Fruit fly (Drosophila melanogaster) whole organism, embryonic: Measurements from ENCODE around the gene CG44139.

ENCODE experiments used
- ATbp ChIP-seq: fragments of 200-800 bp; sonication (Bioruptor generic); optimal IDR thresholded peaks from 2 replicates; lab custom pipeline; 2017; ENCODE audit warnings: missing biosample characterization, mild to moderate bottlenecking, missing genetic modification characterization, missing genetic modification reagents
- CG10147 ChIP-seq: fragments of 200-800 bp; sonication (Bioruptor generic); optimal IDR thresholded peaks from 2 replicates; lab custom pipeline; 2019; ENCODE audit warnings: missing biosample characterization, mild to moderate bottlenecking, missing genetic modification characterization, moderate library complexity
- CG10543 ChIP-seq: fragments of 200-800 bp; sonication (Bioruptor generic); optimal IDR thresholded peaks from 3 replicates; lab custom pipeline; 2017; ENCODE audit warnings: missing biosample characterization, mild to moderate bottlenecking, missing genetic modification characterization, moderate library complexity
- CG10654 ChIP-seq: fragments of 200-800 bp; sonication (Bioruptor generic); optimal IDR thresholded peaks from 2 replicates; lab custom pipeline; 2016; ENCODE audit warnings: missing biosample characterization, missing genetic modification characterization
- CG12299 ChIP-seq: fragments of 200-800 bp; sonication (Bioruptor generic); optimal IDR thresholded peaks from 2 replicates; lab custom pipeline; 2018; ENCODE audit warnings: missing biosample characterization, mild to moderate bottlenecking, missing genetic modification characterization
- CG14667 ChIP-seq: fragments of 200-800 bp; sonication (Bioruptor generic); IDR thresholded peaks from 2 replicates; pipeline ENCODE4 v1.3.6; 2022; ENCODE audit warnings: missing biosample characterization, missing genetic modification characterization
- CG14965 ChIP-seq: fragments of 200-800 bp; sonication (Bioruptor generic); optimal IDR thresholded peaks from 2 replicates; lab custom pipeline; 2016; ENCODE audit warnings: missing biosample characterization, missing genetic modification characterization, borderline replicate concordance
- CG15696 ChIP-seq: fragments of 200-800 bp; sonication (Bioruptor generic); optimal IDR thresholded peaks from 2 replicates; lab custom pipeline; 2019; ENCODE audit warnings: missing biosample characterization, mild to moderate bottlenecking, missing genetic modification characterization, moderate library complexity
- CG1602 ChIP-seq: fragments of 200-800 bp; sonication (Bioruptor generic); optimal IDR thresholded peaks from 3 replicates; lab custom pipeline; 2016; ENCODE audit warnings: missing biosample characterization, missing genetic modification characterization
- CG17385 ChIP-seq: fragments of 200-800 bp; sonication (Bioruptor generic); optimal IDR thresholded peaks from 3 replicates; lab custom pipeline; 2018; ENCODE audit warnings: missing biosample characterization, mild to moderate bottlenecking, missing genetic modification characterization
- CG18599 ChIP-seq: fragments of 200-800 bp; sonication (Bioruptor generic); optimal IDR thresholded peaks from 3 replicates; lab custom pipeline; 2017; ENCODE audit warnings: missing biosample characterization, missing genetic modification characterization, mild to moderate bottlenecking, moderate library complexity, missing genetic modification reagents
- CG2129 ChIP-seq: fragments of 200-800 bp; sonication (Bioruptor generic); IDR thresholded peaks from 2 replicates; pipeline ENCODE4 v1.3.6; 2022; ENCODE audit warnings: missing biosample characterization, missing genetic modification characterization; ENCODE audit not compliant: partially characterized antibody
- CG2889 ChIP-seq: fragments of 200-800 bp; sonication (Bioruptor generic); IDR thresholded peaks from 3 replicates; pipeline ENCODE4 v1.3.6; 2022; ENCODE audit warnings: missing biosample characterization, missing genetic modification characterization
- CG33557 ChIP-seq: fragments of 200-800 bp; sonication (Bioruptor generic); optimal IDR thresholded peaks from 2 replicates; lab custom pipeline; 2019; ENCODE audit warnings: missing biosample characterization, mild to moderate bottlenecking, missing genetic modification characterization, moderate library complexity
- CG34422 ChIP-seq: fragments of 200-800 bp; sonication (Bioruptor generic); IDR thresholded peaks from 3 replicates; pipeline ENCODE4 v1.3.6; 2022; ENCODE audit warnings: missing biosample characterization, missing genetic modification characterization
- CG7357 ChIP-seq: fragments of 200-800 bp; sonication (Bioruptor generic); IDR thresholded peaks from 3 replicates; pipeline ENCODE4 v1.3.6; 2022; ENCODE audit warnings: missing biosample characterization, missing genetic modification characterization
- CG7786 ChIP-seq: fragments of 200-800 bp; sonication (Bioruptor generic); optimal IDR thresholded peaks from 2 replicates; lab custom pipeline; 2016; ENCODE audit warnings: missing biosample characterization, missing genetic modification characterization
- CG8089 ChIP-seq: fragments of 200-800 bp; sonication (Bioruptor generic); optimal IDR thresholded peaks from 3 replicates; lab custom pipeline; 2016; ENCODE audit warnings: missing biosample characterization, missing genetic modification characterization
- CG8924 ChIP-seq: fragments of 200-800 bp; optimal IDR thresholded peaks from 3 replicates; lab custom pipeline; 2019; ENCODE audit warnings: missing biosample characterization, mild to moderate bottlenecking, missing genetic modification characterization, moderate library complexity
- CG9817 ChIP-seq: fragments of 200-800 bp; sonication (Bioruptor generic); optimal IDR thresholded peaks from 2 replicates; lab custom pipeline; 2018; ENCODE audit warnings: missing biosample characterization, mild to moderate bottlenecking, missing genetic modification characterization, moderate library complexity
- CG9876 ChIP-seq: fragments of 200-800 bp; sonication (Bioruptor generic); optimal IDR thresholded peaks from 2 replicates; lab custom pipeline; 2016; ENCODE audit warnings: missing biosample characterization, missing genetic modification characterization
- D ChIP-seq, 2 experiments: fragments of 200-800 bp in 1 of 2; fragments of >200 bp in 1 of 2; sonication (Bioruptor generic) in 1 of 2; optimal IDR thresholded peaks; 2 replicates in 1 of 2; 3 replicates in 1 of 2; lab custom pipeline; 2017; ENCODE audit warnings: mild to moderate bottlenecking in 1 of 2, missing biosample characterization in 1 of 2, missing genetic modification characterization in 1 of 2, missing genetic modification reagents in 1 of 2
- Eip74EF ChIP-seq, 2 experiments: fragments of 200-800 bp in 1 of 2; fragments of >200 bp in 1 of 2; sonication (Bioruptor generic) in 1 of 2; optimal IDR thresholded peaks; 2 replicates each; lab custom pipeline; 2017 to 2019; ENCODE audit warnings: missing biosample characterization in 2 of 2, missing genetic modification characterization in 2 of 2, mild to moderate bottlenecking in 1 of 2, moderate library complexity in 1 of 2
- Elba2 ChIP-seq: fragments of 200-800 bp; sonication (Bioruptor generic); optimal IDR thresholded peaks from 3 replicates; lab custom pipeline; 2016; ENCODE audit warnings: missing biosample characterization, missing genetic modification characterization
- Ets97D ChIP-seq: fragments of 200-800 bp; sonication (Bioruptor generic); optimal IDR thresholded peaks from 3 replicates; lab custom pipeline; 2016; ENCODE audit warnings: missing biosample characterization, missing genetic modification characterization
- Mad ChIP-seq: fragments of 200-800 bp; sonication (Bioruptor generic); optimal IDR thresholded peaks from 2 replicates; lab custom pipeline; 2016; ENCODE audit warnings: missing biosample characterization, missing genetic modification characterization
- NC2β ChIP-seq: fragments of 200-800 bp; sonication (Bioruptor generic); optimal IDR thresholded peaks from 2 replicates; lab custom pipeline; 2016; ENCODE audit warnings: missing biosample characterization, missing genetic modification characterization
- Neu2 ChIP-seq: fragments of 200-800 bp; sonication (Bioruptor generic); optimal IDR thresholded peaks from 3 replicates; lab custom pipeline; 2016; ENCODE audit warnings: missing biosample characterization, missing genetic modification characterization, borderline replicate concordance
- Spps ChIP-seq: fragments of 200-800 bp; sonication (Bioruptor generic); optimal IDR thresholded peaks from 2 replicates; lab custom pipeline; 2018; ENCODE audit warnings: missing biosample characterization, mild to moderate bottlenecking, missing genetic modification characterization
- Stat92E ChIP-seq, 3 experiments: fragments of >200 bp in 2 of 3; fragments of 200-800 bp in 1 of 3; sonication (Bioruptor generic) in 1 of 3; optimal IDR thresholded peaks; 2 replicates each; lab custom pipeline; 2017 to 2019; ENCODE audit warnings: missing biosample characterization in 3 of 3, missing genetic modification characterization in 3 of 3, mild to moderate bottlenecking in 1 of 3, moderate library complexity in 1 of 3
- Usf ChIP-seq: fragments of 200-800 bp; sonication (Bioruptor generic); optimal IDR thresholded peaks from 2 replicates; lab custom pipeline; 2017; ENCODE audit warnings: missing genotype, missing biosample characterization, missing genetic modification characterization
- ab ChIP-seq: fragments of 200-800 bp; sonication (Bioruptor generic); optimal IDR thresholded peaks from 2 replicates; lab custom pipeline; 2016; ENCODE audit warnings: missing biosample characterization, missing genetic modification characterization
- al ChIP-seq: fragments of 200-800 bp; sonication (Bioruptor generic); IDR thresholded peaks from 2 replicates; pipeline ENCODE4 v1.3.6; 2022; ENCODE audit warnings: missing biosample characterization, missing genetic modification characterization
- ara ChIP-seq: fragments of 200-800 bp; sonication (Bioruptor generic); IDR thresholded peaks from 2 replicates; pipeline ENCODE4 v1.3.6; 2022; ENCODE audit warnings: missing biosample characterization, missing genetic modification characterization
- br ChIP-seq: fragments of >200 bp; optimal IDR thresholded peaks from 2 replicates; lab custom pipeline; 2017
- btn ChIP-seq: fragments of 200-800 bp; sonication (Bioruptor generic); optimal IDR thresholded peaks from 2 replicates; lab custom pipeline; 2016; ENCODE audit warnings: missing biosample characterization, missing genetic modification characterization
- chm ChIP-seq: fragments of 200-800 bp; sonication (Bioruptor generic); IDR thresholded peaks from 2 replicates; pipeline ENCODE4 v1.3.6; 2022; ENCODE audit warnings: missing biosample characterization, missing genetic modification characterization
- dan ChIP-seq: fragments of 200-800 bp; sonication (Bioruptor generic); IDR thresholded peaks from 2 replicates; pipeline ENCODE4 v1.3.6; 2022; ENCODE audit warnings: missing biosample characterization, missing genetic modification characterization
- disco-r ChIP-seq: fragments of 200-800 bp; sonication (Bioruptor generic); optimal IDR thresholded peaks from 2 replicates; lab custom pipeline; 2016; ENCODE audit warnings: missing biosample characterization, missing genetic modification characterization
- dpn ChIP-seq, 2 experiments: fragments of 200-800 bp; sonication (Bioruptor generic); optimal IDR thresholded peaks; 3 replicates each; lab custom pipeline; 2016; ENCODE audit warnings: missing biosample characterization in 2 of 2, missing genetic modification characterization in 2 of 2
- klu ChIP-seq: fragments of 200-800 bp; sonication (Bioruptor generic); IDR thresholded peaks from 2 replicates; pipeline ENCODE4 v1.3.6; 2022; ENCODE audit warnings: missing biosample characterization, missing genetic modification characterization
- kni ChIP-seq: fragments of 200-800 bp; sonication (Bioruptor generic); optimal IDR thresholded peaks from 3 replicates; lab custom pipeline; 2017; ENCODE audit warnings: mild to moderate bottlenecking, missing biosample characterization, missing genetic modification reagents, missing genetic modification characterization
- luna ChIP-seq: fragments of 200-800 bp; sonication (Bioruptor generic); optimal IDR thresholded peaks from 2 replicates; lab custom pipeline; 2016; ENCODE audit warnings: missing biosample characterization, missing genetic modification characterization
- mam ChIP-seq: fragments of 200-800 bp; sonication (Bioruptor generic); optimal IDR thresholded peaks from 3 replicates; lab custom pipeline; 2016; ENCODE audit warnings: missing biosample characterization, missing genetic modification characterization
- pho ChIP-seq: fragments of 200-800 bp; sonication (Bioruptor generic); optimal IDR thresholded peaks from 2 replicates; lab custom pipeline; 2016; ENCODE audit warnings: missing biosample characterization, missing genetic modification characterization
- pros ChIP-seq: fragments of 200-800 bp; sonication (Bioruptor generic); optimal IDR thresholded peaks from 3 replicates; lab custom pipeline; 2019; ENCODE audit warnings: missing biosample characterization, mild to moderate bottlenecking, missing genetic modification characterization, moderate library complexity
- row ChIP-seq: fragments of 200-800 bp; sonication (Bioruptor generic); IDR thresholded peaks from 3 replicates; pipeline ENCODE4 v1.3.6; 2022; ENCODE audit warnings: missing biosample characterization, missing genetic modification characterization
- sim ChIP-seq: fragments of 200-800 bp; sonication (Bioruptor generic); IDR thresholded peaks from 2 replicates; pipeline ENCODE4 v1.3.6; 2022; ENCODE audit warnings: missing biosample characterization, missing genetic modification characterization
- ssp ChIP-seq: fragments of 200-800 bp; sonication (Bioruptor generic); IDR thresholded peaks from 2 replicates; pipeline ENCODE4 v1.3.6; 2022; ENCODE audit warnings: missing biosample characterization, missing genetic modification characterization

The CG44139 gene

DNA sequence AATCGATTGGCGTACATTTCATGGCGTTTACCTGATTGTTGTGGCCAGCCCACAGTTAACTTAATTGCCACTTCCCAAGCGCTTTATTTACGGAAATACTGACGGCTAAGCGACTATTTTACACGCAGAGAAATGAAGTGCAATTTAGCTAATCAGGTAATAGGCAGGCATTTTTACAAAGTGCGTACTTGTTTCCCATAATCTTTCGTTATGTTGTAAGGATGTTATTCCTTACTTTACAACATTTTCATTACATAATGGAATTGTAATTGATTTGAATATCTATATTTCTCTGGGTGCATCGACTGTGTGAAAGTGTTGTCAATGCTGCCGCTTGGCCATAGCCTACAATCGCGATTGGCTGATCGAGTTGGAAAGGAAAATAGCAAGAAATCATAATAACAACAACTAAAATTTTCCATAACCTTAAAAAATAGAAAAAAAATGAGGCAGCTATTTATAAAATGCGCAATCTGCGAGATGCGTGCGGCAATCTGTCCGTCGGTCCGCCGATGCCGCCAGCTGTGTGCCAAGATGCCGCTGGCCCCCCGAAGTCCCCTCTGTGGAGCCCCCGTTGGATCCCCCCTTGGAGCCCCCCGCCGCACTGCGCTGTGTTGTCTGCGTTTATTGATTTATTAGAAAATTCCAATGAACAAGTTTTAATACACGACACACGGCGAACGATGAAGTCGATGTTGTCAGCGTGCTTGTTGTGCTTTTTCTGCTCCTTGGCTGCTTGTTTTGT is 2.0 kb downstream of the CG44139 start (continued):
- peak; percentile 60 for TF ChIP-seq CG8089 (GFP tag; lab: Kevin White, UChicago)
- TF ChIP-seq CG33557 (GFP tag; lab: Kevin White, UChicago): no peak
- peak in 1 of 2 experiments; percentile 59 for TF ChIP-seq Eip74EF (GFP tag; optimal IDR thresholded peaks at IDR 0.05; lab: Kevin White, UChicago)
- no peak for TF ChIP-seq Elba2 (GFP tag; lab: Kevin White, UChicago)
- peak; percentile 8 for TF ChIP-seq CG9876 (GFP tag; lab: Kevin White, UChicago)
- TF ChIP-seq D (optimal IDR thresholded peaks at IDR 0.05; lab: Kevin White, UChicago): no peak
- TF ChIP-seq D (GFP tag; optimal IDR thresholded peaks at IDR 0.05; lab: Kevin White, UChicago): peak; percentile 9
- no peak for TF ChIP-seq Neu2 (GFP tag; lab: Kevin White, UChicago)
- TF ChIP-seq CG17385: peak; percentile 41
- TF ChIP-seq disco-r (GFP tag; lab: Kevin White, UChicago): no peak
- peak; percentile 34; the same call in 1 of the 2 replicates for TF ChIP-seq CG14667 (GFP tag; lab: Robert Waterston, UW)
- TF ChIP-seq Mad (GFP tag; lab: Kevin White, UChicago): no peak
- TF ChIP-seq Ets97D: peak; percentile 5
- no peak for TF ChIP-seq Spps (tag; lab: Kevin White, UChicago)
- TF ChIP-seq CG8924 (tag; lab: Kevin White, UChicago): peak; percentile 34
- peak; percentile 62 for TF ChIP-seq row (GFP tag; lab: Robert Waterston, UW)
- TF ChIP-seq CG18599: peak; percentile 42
- no peak for TF ChIP-seq dan
- TF ChIP-seq CG7786 (GFP tag; lab: Kevin White, UChicago): no peak
- no peak for TF ChIP-seq CG15696
- no peak for TF ChIP-seq NC2β (GFP tag; lab: Kevin White, UChicago)
- TF ChIP-seq ATbp (GFP tag; lab: Kevin White, UChicago): peak; percentile 68
- TF ChIP-seq CG34422 (GFP tag; lab: Robert Waterston, UW): peak; percentile 65; the same call in 2 of the 3 replicates
- peak; percentile 26 for TF ChIP-seq CG10654 (GFP tag; lab: Kevin White, UChicago)
- TF ChIP-seq CG1602: peak; percentile 35
- no peak for TF ChIP-seq pho (GFP tag; lab: Kevin White, UChicago)
- no peak for TF ChIP-seq CG10543 (GFP tag; lab: Kevin White, UChicago)
- TF ChIP-seq mam (GFP tag; lab: Kevin White, UChicago): peak; percentile 35
- TF ChIP-seq Stat92E (GFP tag; optimal IDR thresholded peaks at IDR 0.05; lab: Kevin White, UChicago): no peak
- no peak for TF ChIP-seq CG2129 (GFP tag; lab: Robert Waterston, UW)
- TF ChIP-seq btn (GFP tag; lab: Kevin White, UChicago): no peak
- TF ChIP-seq br (lab: Kevin White, UChicago): no peak
- TF ChIP-seq dpn (GFP tag; optimal IDR thresholded peaks at IDR 0.05; lab: Kevin White, UChicago): peak; percentile 57 to 63
- TF ChIP-seq CG14965 (GFP tag; lab: Kevin White, UChicago): no peak
- TF ChIP-seq klu (GFP tag; lab: Robert Waterston, UW): no peak
- no peak for TF ChIP-seq CG12299
- peak; percentile 47 for TF ChIP-seq CG9817 (tag; lab: Kevin White, UChicago)
- TF ChIP-seq CG10147 (GFP tag; lab: Kevin White, UChicago): no peak
- TF ChIP-seq luna (GFP tag; lab: Kevin White, UChicago): no peak
- TF ChIP-seq chm (GFP tag; lab: Robert Waterston, UW): no peak
- TF ChIP-seq CG2889: no peak
- TF ChIP-seq al (GFP tag; lab: Robert Waterston, UW): peak; percentile 10; the same call in 1 of the 2 replicates
- no peak for TF ChIP-seq CG7357 (GFP tag; lab: Robert Waterston, UW)
- no peak for TF ChIP-seq ab
- no peak for TF ChIP-seq sim (GFP tag; lab: Robert Waterston, UW)
- TF ChIP-seq ara (GFP tag; lab: Robert Waterston, UW): 0 out of 2 replicates have a peak, but pooled peaks have one; percentile 17
- TF ChIP-seq ssp (GFP tag; lab: Robert Waterston, UW): 0 out of 2 replicates have a peak, but pooled peaks have one; percentile 14
- no peak for TF ChIP-seq Usf (GFP tag; lab: Kevin White, UChicago)
- no peak for TF ChIP-seq pros (GFP tag; lab: Kevin White, UChicago)
- TF ChIP-seq kni (GFP tag; lab: Kevin White, UChicago): no peak
